Worm (Caenorhabditis elegans) whole organism, L2 larva: ENCODE measurements around the gene mip-2.

Experiments used
- aly-2 ChIP-seq: fragments of 150-350 bp; optimal IDR thresholded peaks from 2 replicates; lab custom pipeline; 2014; ENCODE audit warnings: missing biosample characterization, missing genetic modification characterization
- ama-1 ChIP-seq: fragments of 150-350 bp; optimal IDR thresholded peaks from 2 replicates; lab custom pipeline; 2018; ENCODE audit warnings: inconsistent platforms
- blmp-1 ChIP-seq: sonication (generic microtip); optimal IDR thresholded peaks from 2 replicates; lab custom pipeline; 2017; ENCODE audit warnings: missing genetic modification characterization, mild to moderate bottlenecking, missing compliant biosample characterization, antibody characterized with exemption, moderate library complexity; ENCODE audit not compliant: insufficient read depth
- ceh-16 ChIP-seq: fragments of 150-350 bp; optimal IDR thresholded peaks from 2 replicates; lab custom pipeline; 2014; ENCODE audit warnings: missing biosample characterization, missing genetic modification characterization
- crh-2 ChIP-seq: sonication (generic microtip); optimal IDR thresholded peaks from 2 replicates; lab custom pipeline; 2017; ENCODE audit warnings: missing biosample characterization, missing genetic modification characterization
- lin-13 ChIP-seq: fragments of 150-350 bp; optimal IDR thresholded peaks from 2 replicates; lab custom pipeline; 2014; ENCODE audit warnings: missing biosample characterization, missing genetic modification reagents, missing genetic modification characterization
- nhr-11 ChIP-seq: fragments of 150-350 bp; optimal IDR thresholded peaks from 2 replicates; lab custom pipeline; 2014; ENCODE audit warnings: missing biosample characterization, missing genetic modification characterization
- nhr-129 ChIP-seq: fragments of 150-350 bp; optimal IDR thresholded peaks from 2 replicates; lab custom pipeline; 2014; ENCODE audit warnings: missing biosample characterization, missing genetic modification characterization
- skn-1 ChIP-seq: sonication (generic microtip); optimal IDR thresholded peaks from 2 replicates; lab custom pipeline; 2017; ENCODE audit warnings: missing biosample characterization, missing genetic modification characterization
- sma-3 ChIP-seq: sonication (generic microtip); optimal IDR thresholded peaks from 2 replicates; lab custom pipeline; 2016; ENCODE audit warnings: missing genetic modification reagents, missing genetic modification characterization, missing compliant biosample characterization
- zag-1 ChIP-seq: fragments of 150-350 bp; optimal IDR thresholded peaks from 2 replicates; lab custom pipeline; 2014; ENCODE audit warnings: missing biosample characterization, missing genetic modification characterization
- ztf-11 ChIP-seq: sonication (generic microtip); optimal IDR thresholded peaks from 2 replicates; lab custom pipeline; 2017; ENCODE audit warnings: missing biosample characterization, missing genetic modification characterization

DNA sequence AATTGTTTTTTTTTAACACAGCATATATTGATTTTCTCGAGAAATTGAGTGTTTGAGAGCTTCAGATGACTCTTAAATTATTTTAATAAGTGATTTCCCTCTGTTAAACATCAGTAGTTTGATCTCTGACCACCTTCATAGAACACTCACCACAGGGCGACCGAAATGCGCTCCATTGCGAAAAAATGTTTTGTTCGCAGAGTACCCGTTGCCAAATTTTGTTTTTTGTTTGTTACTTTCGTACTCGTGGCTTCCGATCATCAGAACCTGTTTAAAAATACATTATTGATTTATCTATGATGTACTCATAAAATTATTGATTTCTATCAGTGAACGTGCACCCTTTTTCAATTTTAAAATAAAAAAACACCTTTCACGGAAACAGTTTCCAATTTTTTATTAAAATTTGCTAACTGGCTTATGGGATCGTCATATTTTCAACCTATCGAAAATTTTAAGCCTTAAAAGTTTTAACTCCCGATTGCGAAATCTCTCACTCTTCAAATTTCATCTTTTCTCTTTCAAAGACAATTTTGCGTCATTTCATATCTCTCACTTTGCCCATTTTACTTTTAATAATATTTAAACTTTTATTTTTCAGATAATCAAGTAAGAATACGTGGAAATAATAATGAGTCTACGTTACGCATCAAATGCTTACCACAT is 11.0 kb downstream of the mip-2 start, which contains the start of gene letm-1:
- TF ChIP-seq aly-2 (no peak), ama-1 (no peak), nhr-129 (tag; lab: Kevin White, UChicago) (peak; percentile 9), blmp-1 (no peak), ceh-16 (tag; lab: Kevin White, UChicago) (no peak), crh-2 (peak; percentile 58), skn-1 (tag; lab: Kevin White, UChicago) (no peak), zag-1 (tag; lab: Kevin White, UChicago) (no peak), sma-3 (GFP tag; lab: Kevin White, UChicago) (no peak), nhr-11 (tag; lab: Kevin White, UChicago) (no peak), lin-13 (GFP tag; lab: Kevin White, UChicago) (no peak), ztf-11 (no peak)
